Fruit fly (Drosophila melanogaster): ENCODE results near the gene PolA2.

PolA2 gene

dm6 chr3R:27273118-27274062 is 34.4 kb downstream of the PolA2 start, which contains the start of gene CG5934 (continued):
- TF ChIP-seq CG10979 (tag; optimal IDR thresholded peaks at IDR 0.05): no peak
- no peak for TF ChIP-seq Max (GFP tag; optimal IDR thresholded peaks at IDR 0.05)
- peak; percentile 23; the same call in 1 of the 2 replicates for TF ChIP-seq CG10366 (GFP tag; IDR thresholded peaks at IDR 0.05)
- TF ChIP-seq MESR4 (GFP tag; optimal IDR thresholded peaks at IDR 0.05): peak; percentile 70
- no peak for TF ChIP-seq pnt (GFP tag; optimal IDR thresholded peaks at IDR 0.05)
- peak; percentile 7 for TF ChIP-seq CG3407 (GFP tag; optimal IDR thresholded peaks at IDR 0.05)
- no peak for TF ChIP-seq CG10147 (GFP tag; optimal IDR thresholded peaks at IDR 0.05)
- TF ChIP-seq CG4854 (GFP tag; optimal IDR thresholded peaks at IDR 0.05): no peak
- peak; percentile 50 for TF ChIP-seq CoRest (tag; optimal IDR thresholded peaks at IDR 0.05)
- 0 out of 2 replicates have a peak, but pooled peaks have one; percentile 8 for TF ChIP-seq CG31441 (GFP tag; IDR thresholded peaks at IDR 0.05)
- TF ChIP-seq Lpt (GFP tag; optimal IDR thresholded peaks at IDR 0.05): no peak
- TF ChIP-seq lilli (GFP tag; optimal IDR thresholded peaks at IDR 0.05): peak; percentile 44
- TF ChIP-seq CG17912 (GFP tag; optimal IDR thresholded peaks at IDR 0.05): peak; percentile 1
- peak; percentile 37 for TF ChIP-seq Lhr (GFP tag; optimal IDR thresholded peaks at IDR 0.05)
- TF ChIP-seq scrt (GFP tag; optimal IDR thresholded peaks at IDR 0.05): peak; percentile 24
- TF ChIP-seq CG5953 (GFP tag; IDR thresholded peaks at IDR 0.05): no peak
- TF ChIP-seq CG10543 (GFP tag; optimal IDR thresholded peaks at IDR 0.05): no peak
- no peak for TF ChIP-seq GATAe (GFP tag; conservative IDR thresholded peaks at IDR 0.05)
- TF ChIP-seq pan (optimal IDR thresholded peaks at IDR 0.05): no peak
- TF ChIP-seq pan (GFP tag; optimal IDR thresholded peaks at IDR 0.05 in 1 of 2, IDR thresholded peaks at IDR 0.05 in 1 of 2): peak in 1 of 2 experiments; percentile 26
- peak; percentile 30 for TF ChIP-seq Fer2 (tag; optimal IDR thresholded peaks at IDR 0.05)
- no peak for TF ChIP-seq sr (GFP tag; IDR thresholded peaks at IDR 0.05)
- no peak for TF ChIP-seq CG32772 (GFP tag; IDR thresholded peaks at IDR 0.05)
- TF ChIP-seq sens (GFP tag): peak; percentile 58
- peak; percentile 0 for TF ChIP-seq CG10654 (GFP tag; optimal IDR thresholded peaks at IDR 0.05)
- TF ChIP-seq slp2 (GFP tag; optimal IDR thresholded peaks at IDR 0.05): peak; percentile 33
- no peak for TF ChIP-seq gsb-n (tag; optimal IDR thresholded peaks at IDR 0.05)
- no peak for TF ChIP-seq C15 (GFP tag; IDR thresholded peaks at IDR 0.05)
- no peak for TF ChIP-seq CG9609 (GFP tag; optimal IDR thresholded peaks at IDR 0.05)
- TF ChIP-seq CG30020 (tag; optimal IDR thresholded peaks at IDR 0.05): no peak
- peak in 1 of 2 experiments; percentile 72 for TF ChIP-seq crp (GFP tag; optimal IDR thresholded peaks at IDR 0.05)
- no peak for TF ChIP-seq H2.0 (GFP tag; IDR thresholded peaks at IDR 0.05)
- TF ChIP-seq CG2116 (GFP tag; optimal IDR thresholded peaks at IDR 0.05): peak; percentile 56
- peak; percentile 57 for TF ChIP-seq ems (GFP tag; optimal IDR thresholded peaks at IDR 0.05)
- no peak for TF ChIP-seq mirr (GFP tag; optimal IDR thresholded peaks at IDR 0.05)
- no peak for TF ChIP-seq seq (GFP tag; IDR thresholded peaks at IDR 0.05)
- no peak for TF ChIP-seq ham (GFP tag; IDR thresholded peaks at IDR 0.05)
- TF ChIP-seq gem (tag; optimal IDR thresholded peaks at IDR 0.05): no peak
- TF ChIP-seq her (GFP tag; optimal IDR thresholded peaks at IDR 0.05): peak; percentile 31
- no peak for TF ChIP-seq CG17328 (GFP tag; IDR thresholded peaks at IDR 0.05)
- TF ChIP-seq CG8089 (GFP tag; optimal IDR thresholded peaks at IDR 0.05): peak; percentile 9
- no peak for TF ChIP-seq E2f1 (GFP tag; IDR thresholded peaks at IDR 0.05)
- TF ChIP-seq CG8944 (GFP tag; optimal IDR thresholded peaks at IDR 0.05): no peak
- no peak for TF ChIP-seq CG7372 (GFP tag; IDR thresholded peaks at IDR 0.05)
- TF ChIP-seq Hsf (GFP tag; optimal IDR thresholded peaks at IDR 0.05): peak; percentile 29
- TF ChIP-seq tll (GFP tag; optimal IDR thresholded peaks at IDR 0.05): no peak
- no peak for TF ChIP-seq Elba2 (GFP tag; optimal IDR thresholded peaks at IDR 0.05)
- TF ChIP-seq bigmax (GFP tag; optimal IDR thresholded peaks at IDR 0.05): no peak
- TF ChIP-seq unc-4 (GFP tag; IDR thresholded peaks at IDR 0.05; ENCODE audit: partially characterized antibody): no peak

Data from whole organism, embryonic.